Fruit fly (Drosophila melanogaster): ENCODE measurements around the gene CG15465.

CG15465 gene

dm6 chrX:5046256-5046894, 39.2 kb upstream of the CG15465 start (continued):
- TF ChIP-seq Xbp1 (GFP tag; optimal IDR thresholded peaks at IDR 0.05) (peak; percentile 77), tap (tag; optimal IDR thresholded peaks at IDR 0.05) (peak; percentile 67), cwo (GFP tag; optimal IDR thresholded peaks at IDR 0.05) (peak; percentile 64), Dfd (GFP tag; optimal IDR thresholded peaks at IDR 0.05) (no peak), D19A (tag; optimal IDR thresholded peaks at IDR 0.05) (peak; percentile 78), B-H1 (GFP tag; IDR thresholded peaks at IDR 0.05) (peak; percentile 43; the same call in 2 of the 3 replicates), MTF-1 (GFP tag; optimal IDR thresholded peaks at IDR 0.05; ENCODE audit: borderline replicate concordance) (peak; percentile 38), mld (GFP tag; IDR thresholded peaks at IDR 0.05; ENCODE audit: partially characterized antibody) (no peak), CG8290 (GFP tag; optimal IDR thresholded peaks at IDR 0.05) (peak; percentile 59), CG8290 (tag; optimal IDR thresholded peaks at IDR 0.05) (no peak), Nf-YC (tag; optimal IDR thresholded peaks at IDR 0.05) (peak; percentile 55), HHEX (GFP tag; optimal IDR thresholded peaks at IDR 0.05) (peak; percentile 60), CG33213 (GFP tag; optimal IDR thresholded peaks at IDR 0.05) (peak; percentile 23), CG16779 (GFP tag; IDR thresholded peaks at IDR 0.05) (no peak), CG9609 (GFP tag; optimal IDR thresholded peaks at IDR 0.05) (peak; percentile 48), MBD-R2 (GFP tag; IDR thresholded peaks at IDR 0.05) (no peak), jing (GFP tag; optimal IDR thresholded peaks at IDR 0.05) (peak; percentile 8), maf-S (GFP tag; optimal IDR thresholded peaks at IDR 0.05) (peak; percentile 43), NK7.1 (GFP tag; optimal IDR thresholded peaks at IDR 0.05) (peak; percentile 48), CG15073 (GFP tag; optimal IDR thresholded peaks at IDR 0.05) (no peak), CG12219 (GFP tag; optimal IDR thresholded peaks at IDR 0.05) (peak; percentile 60), sens-2 (GFP tag; IDR thresholded peaks at IDR 0.05) (0 out of 2 replicates have a peak, but pooled peaks have one; percentile 34), sima (GFP tag; optimal IDR thresholded peaks at IDR 0.05) (no peak), CG9797 (GFP tag; optimal IDR thresholded peaks at IDR 0.05) (no peak), Myb (GFP tag; optimal IDR thresholded peaks at IDR 0.05) (peak; percentile 30), ara (GFP tag; IDR thresholded peaks at IDR 0.05) (peak; percentile 81), Dp (GFP tag; optimal IDR thresholded peaks at IDR 0.05) (no peak), grau (tag; optimal IDR thresholded peaks at IDR 0.05) (peak; percentile 76), caup (GFP tag; optimal IDR thresholded peaks at IDR 0.05; ENCODE audit: severe bottlenecking) (peak; percentile 62), CG12155 (GFP tag; optimal IDR thresholded peaks at IDR 0.05) (peak; percentile 58), CG11456 (GFP tag; IDR thresholded peaks at IDR 0.05) (no peak), so (GFP tag; IDR thresholded peaks at IDR 0.05) (peak; percentile 67; the same call in 1 of the 3 replicates), fu2 (GFP tag; optimal IDR thresholded peaks at IDR 0.05) (peak; percentile 3), chn (GFP tag; optimal IDR thresholded peaks at IDR 0.05) (peak; percentile 47), pb (GFP tag; optimal IDR thresholded peaks at IDR 0.05) (no peak), CG17361 (GFP tag; IDR thresholded peaks at IDR 0.05) (peak; percentile 84), CG5953 (GFP tag; IDR thresholded peaks at IDR 0.05) (peak; percentile 38; the same call in 1 of the 2 replicates), ab (GFP tag; optimal IDR thresholded peaks at IDR 0.05) (no peak), Mad (GFP tag; optimal IDR thresholded peaks at IDR 0.05) (peak; percentile 41), exex (tag; optimal IDR thresholded peaks at IDR 0.05) (no peak), dmrt99B (tag; optimal IDR thresholded peaks at IDR 0.05) (peak; percentile 87), NfI (GFP tag; optimal IDR thresholded peaks at IDR 0.05) (peak; percentile 69), Atf6 (GFP tag; IDR thresholded peaks at IDR 0.05) (peak; percentile 73), CoRest (tag; optimal IDR thresholded peaks at IDR 0.05) (peak; percentile 85), cato (GFP tag; optimal IDR thresholded peaks at IDR 0.05; ENCODE audit: borderline replicate concordance) (peak; percentile 72), Dip2 (GFP tag; IDR thresholded peaks at IDR 0.05) (peak; percentile 15; the same call in 1 of the 2 replicates), amos (GFP tag; IDR thresholded peaks at IDR 0.05; ENCODE audit: partially characterized antibody) (no peak), CG6175 (GFP tag; IDR thresholded peaks at IDR 0.05) (peak; percentile 64; the same call in 2 of the 3 replicates), lbe (GFP tag; optimal IDR thresholded peaks at IDR 0.05) (peak; percentile 85), h (optimal IDR thresholded peaks at IDR 0.05) (no peak), Deaf1 (tag; optimal IDR thresholded peaks at IDR 0.05) (peak; percentile 94)
